Worm (Caenorhabditis elegans): ENCODE results near the gene ZC477.3.

DNA sequence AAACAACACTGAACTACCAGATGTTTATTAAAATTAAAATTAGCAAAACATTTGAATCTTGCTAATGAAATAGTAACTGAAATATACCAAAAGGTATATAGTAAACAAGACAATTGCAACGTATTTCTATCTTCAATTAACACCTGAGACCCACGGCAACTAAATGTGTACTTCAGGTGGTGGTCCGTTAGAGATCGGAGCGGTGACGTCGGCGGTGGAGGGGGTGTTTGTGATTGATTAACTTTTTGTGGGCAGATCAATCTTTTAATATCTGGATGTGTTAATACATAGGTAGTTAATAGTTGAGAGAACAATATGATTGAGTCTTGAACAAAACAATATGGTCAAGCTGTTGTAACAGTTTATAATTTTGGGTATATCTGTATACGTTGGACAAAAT is 7.2 kb upstream of the ZC477.3 start:
- TF ChIP-seq jun-1 (tag; optimal IDR thresholded peaks at IDR 0.05) (no peak), tbx-2 (tag; optimal IDR thresholded peaks at IDR 0.05) (no peak), unc-98 (GFP tag; IDR thresholded peaks at IDR 0.05) (no peak), nhr-90 (tag; optimal IDR thresholded peaks at IDR 0.05; ENCODE audit: poor library complexity) (no peak), unc-86 (tag; optimal IDR thresholded peaks at IDR 0.05) (no peak), lin-14 (GFP tag; optimal IDR thresholded peaks at IDR 0.05) (peak; percentile 43), lin-39 (tag; optimal IDR thresholded peaks at IDR 0.05) (peak; percentile 17), nhr-77 (tag; optimal IDR thresholded peaks at IDR 0.05) (no peak)
